Fruit fly (Drosophila melanogaster): ENCODE measurements around the gene amrt.

The amrt gene

dm6 chrX:13783958-13784907 is 2.0 kb downstream of the amrt start:
- TF ChIP-seq Clk (GFP tag; optimal IDR thresholded peaks at IDR 0.05), result no peak
- TF ChIP-seq ovo (GFP tag; optimal IDR thresholded peaks at IDR 0.05), result peak; percentile 61
- peak; percentile 60 for TF ChIP-seq CG5204 (GFP tag; optimal IDR thresholded peaks at IDR 0.05)
- TF ChIP-seq kay (GFP tag; ENCODE audit: borderline replicate concordance), result no peak
- no peak for TF ChIP-seq cnc (optimal IDR thresholded peaks at IDR 0.05)
- TF ChIP-seq CG12768 (GFP tag; optimal IDR thresholded peaks at IDR 0.05), result peak; percentile 46
- peak; percentile 60 for TF ChIP-seq CG7045 (GFP tag; optimal IDR thresholded peaks at IDR 0.05)
- TF ChIP-seq CG33017 (tag; optimal IDR thresholded peaks at IDR 0.05), result peak; percentile 21
- peak; percentile 52 for TF ChIP-seq tj (GFP tag; optimal IDR thresholded peaks at IDR 0.05)
- TF ChIP-seq bab1 (GFP tag; optimal IDR thresholded peaks at IDR 0.05), result peak; percentile 50
- TF ChIP-seq Crg-1 (GFP tag; optimal IDR thresholded peaks at IDR 0.05), result no peak
- TF ChIP-seq pad (GFP tag; optimal IDR thresholded peaks at IDR 0.05), result peak; percentile 14
- no peak for TF ChIP-seq CG1620 (GFP tag; optimal IDR thresholded peaks at IDR 0.05)
- TF ChIP-seq Hr96 (GFP tag; optimal IDR thresholded peaks at IDR 0.05), result no peak
- peak; percentile 31 for TF ChIP-seq CG11617 (GFP tag; optimal IDR thresholded peaks at IDR 0.05)
- TF ChIP-seq Mnt (GFP tag; optimal IDR thresholded peaks at IDR 0.05), result peak; percentile 11
- peak; percentile 39 for TF ChIP-seq CG14711 (tag; optimal IDR thresholded peaks at IDR 0.05)
- TF ChIP-seq toe (GFP tag; optimal IDR thresholded peaks at IDR 0.05), result peak; percentile 41
- TF ChIP-seq CG7101 (tag; optimal IDR thresholded peaks at IDR 0.05), result peak; percentile 56

- no peak for TF ChIP-seq CG5204 (GFP tag; optimal IDR thresholded peaks at IDR 0.05)
- TF ChIP-seq Crg-1 (GFP tag; optimal IDR thresholded peaks at IDR 0.05), result no peak
- peak; percentile 36 for TF ChIP-seq bab1 (GFP tag; optimal IDR thresholded peaks at IDR 0.05)
- TF ChIP-seq CG7101 (tag; optimal IDR thresholded peaks at IDR 0.05), result no peak
- no peak for TF ChIP-seq Clk (GFP tag; optimal IDR thresholded peaks at IDR 0.05)
- TF ChIP-seq kay (GFP tag; ENCODE audit: borderline replicate concordance), result no peak
- TF ChIP-seq CG7045 (GFP tag; optimal IDR thresholded peaks at IDR 0.05), result no peak
- peak; percentile 98 for TF ChIP-seq tj (GFP tag; optimal IDR thresholded peaks at IDR 0.05)
Observed at dm6 chrX:13786037-13786667, 3.9 kb downstream of the amrt start.

- no peak for TF ChIP-seq CG14711 (tag; optimal IDR thresholded peaks at IDR 0.05)
- TF ChIP-seq bab1 (GFP tag; optimal IDR thresholded peaks at IDR 0.05), result no peak
- TF ChIP-seq cnc (optimal IDR thresholded peaks at IDR 0.05), result no peak
- TF ChIP-seq CG1620 (GFP tag; optimal IDR thresholded peaks at IDR 0.05), result no peak
- TF ChIP-seq Crg-1 (GFP tag; optimal IDR thresholded peaks at IDR 0.05), result no peak
- TF ChIP-seq CG5204 (GFP tag; optimal IDR thresholded peaks at IDR 0.05), result no peak
- TF ChIP-seq kay (GFP tag; ENCODE audit: borderline replicate concordance), result no peak
- TF ChIP-seq Mnt (GFP tag; optimal IDR thresholded peaks at IDR 0.05), result no peak
- TF ChIP-seq Hr96 (GFP tag; optimal IDR thresholded peaks at IDR 0.05), result no peak
- no peak for TF ChIP-seq toe (GFP tag; optimal IDR thresholded peaks at IDR 0.05)
- no peak for TF ChIP-seq Clk (GFP tag; optimal IDR thresholded peaks at IDR 0.05)
- no peak for TF ChIP-seq ovo (GFP tag; optimal IDR thresholded peaks at IDR 0.05)
- TF ChIP-seq CG7045 (GFP tag; optimal IDR thresholded peaks at IDR 0.05), result no peak
- TF ChIP-seq pad (GFP tag; optimal IDR thresholded peaks at IDR 0.05), result no peak
- no peak for TF ChIP-seq CG7101 (tag; optimal IDR thresholded peaks at IDR 0.05)
- no peak for TF ChIP-seq CG12768 (GFP tag; optimal IDR thresholded peaks at IDR 0.05)
- TF ChIP-seq cic (GFP tag; optimal IDR thresholded peaks at IDR 0.05), result no peak
- no peak for TF ChIP-seq CG33017 (tag; optimal IDR thresholded peaks at IDR 0.05)
- no peak for TF ChIP-seq tj (GFP tag; optimal IDR thresholded peaks at IDR 0.05)
- TF ChIP-seq CG11617 (GFP tag; optimal IDR thresholded peaks at IDR 0.05), result no peak
Observed at dm6 chrX:13787282-13787850, 5.1 kb downstream of the amrt start.

- TF ChIP-seq Crg-1 (GFP tag; optimal IDR thresholded peaks at IDR 0.05), result no peak
- no peak for TF ChIP-seq pad (GFP tag; optimal IDR thresholded peaks at IDR 0.05)
- no peak for TF ChIP-seq Clk (GFP tag; optimal IDR thresholded peaks at IDR 0.05)
- no peak for TF ChIP-seq CG5204 (GFP tag; optimal IDR thresholded peaks at IDR 0.05)
- TF ChIP-seq Hr96 (GFP tag; optimal IDR thresholded peaks at IDR 0.05), result no peak
- no peak for TF ChIP-seq toe (GFP tag; optimal IDR thresholded peaks at IDR 0.05)
- TF ChIP-seq CG7101 (tag; optimal IDR thresholded peaks at IDR 0.05), result no peak
- no peak for TF ChIP-seq CG1620 (GFP tag; optimal IDR thresholded peaks at IDR 0.05)
- no peak for TF ChIP-seq CG33017 (tag; optimal IDR thresholded peaks at IDR 0.05)
- TF ChIP-seq CG14711 (tag; optimal IDR thresholded peaks at IDR 0.05), result no peak
- no peak for TF ChIP-seq kay (GFP tag; ENCODE audit: borderline replicate concordance)
- no peak for TF ChIP-seq ovo (GFP tag; optimal IDR thresholded peaks at IDR 0.05)
- TF ChIP-seq Mnt (GFP tag; optimal IDR thresholded peaks at IDR 0.05), result no peak
- TF ChIP-seq cnc (optimal IDR thresholded peaks at IDR 0.05), result no peak
- TF ChIP-seq CG12768 (GFP tag; optimal IDR thresholded peaks at IDR 0.05), result no peak
- TF ChIP-seq CG11617 (GFP tag; optimal IDR thresholded peaks at IDR 0.05), result no peak
- TF ChIP-seq CG7045 (GFP tag; optimal IDR thresholded peaks at IDR 0.05), result no peak
- no peak for TF ChIP-seq bab1 (GFP tag; optimal IDR thresholded peaks at IDR 0.05)
- no peak for TF ChIP-seq cic (GFP tag; optimal IDR thresholded peaks at IDR 0.05)
- TF ChIP-seq tj (GFP tag; optimal IDR thresholded peaks at IDR 0.05), result no peak
Observed at dm6 chrX:13788973-13789682, 6.9 kb downstream of the amrt start.

Measured in whole organism, adult.